Worm (Caenorhabditis elegans) whole organism, mixed stage, embryonic: ENCODE measurements around the gene scav-2.
A peak's percentile ranks its signal among the peaks of the same experiment; 100 is the strongest.

Experiments
- bed-3 ChIP-seq: fragments of 200-800 bp; sonication (Bioruptor generic); optimal IDR thresholded peaks from 3 replicates; lab custom pipeline; 2018; ENCODE audit warnings: mild to moderate bottlenecking, missing genetic modification characterization, moderate library complexity, missing compliant biosample characterization
- blmp-1 ChIP-seq: fragments of 150-350 bp; optimal IDR thresholded peaks from 2 replicates; lab custom pipeline; 2014; ENCODE audit warnings: missing biosample characterization, missing genetic modification characterization
- ceh-43 ChIP-seq: fragments of 200-800 bp; sonication (Bioruptor generic); optimal IDR thresholded peaks from 2 replicates; lab custom pipeline; 2018; ENCODE audit warnings: mild to moderate bottlenecking, missing genetic modification characterization, moderate library complexity, missing compliant biosample characterization
- ces-1 ChIP-seq: fragments of 150-350 bp; optimal IDR thresholded peaks from 2 replicates; lab custom pipeline; 2014; ENCODE audit warnings: missing biosample characterization, missing genetic modification reagents, missing genetic modification characterization
- cnd-1 ChIP-seq: fragments of 200-800 bp; sonication (Bioruptor generic); optimal IDR thresholded peaks from 2 replicates; lab custom pipeline; 2018; ENCODE audit warnings: mild to moderate bottlenecking, missing genetic modification characterization, missing compliant biosample characterization
- drap-1 ChIP-seq: fragments of 200-800 bp; sonication (Bioruptor generic); optimal IDR thresholded peaks from 3 replicates; lab custom pipeline; 2018; ENCODE audit warnings: mild to moderate bottlenecking, missing genetic modification characterization, missing compliant biosample characterization
- elt-1 ChIP-seq: sonication (generic microtip); optimal IDR thresholded peaks from 2 replicates; lab custom pipeline; 2017; ENCODE audit warnings: missing genetic modification characterization, mild to moderate bottlenecking, missing compliant biosample characterization, antibody characterized with exemption, moderate library complexity, borderline replicate concordance; ENCODE audit not compliant: insufficient read depth
- elt-3 ChIP-seq: fragments of 150-350 bp; optimal IDR thresholded peaks from 2 replicates; lab custom pipeline; 2014; ENCODE audit warnings: missing biosample characterization, missing genetic modification characterization
- flh-1 ChIP-seq: fragments of 200-800 bp; sonication (Bioruptor generic); optimal IDR thresholded peaks from 2 replicates; lab custom pipeline; 2018; ENCODE audit warnings: mild to moderate bottlenecking, missing genetic modification characterization, moderate library complexity, missing compliant biosample characterization
- ham-2 ChIP-seq: fragments of 200-800 bp; sonication (Bioruptor generic); optimal IDR thresholded peaks from 2 replicates; lab custom pipeline; 2018; ENCODE audit warnings: mild to moderate bottlenecking, missing genetic modification characterization, missing compliant biosample characterization
- lin-13 ChIP-seq: fragments of 150-350 bp; optimal IDR thresholded peaks from 2 replicates; lab custom pipeline; 2014; ENCODE audit warnings: missing biosample characterization, missing genetic modification characterization
- lin-32 ChIP-seq: fragments of 200-800 bp; sonication (Bioruptor generic); optimal IDR thresholded peaks from 2 replicates; lab custom pipeline; 2018; ENCODE audit warnings: mild to moderate bottlenecking, missing genetic modification characterization, missing compliant biosample characterization
- mep-1 ChIP-seq: fragments of 150-350 bp; optimal IDR thresholded peaks from 2 replicates; lab custom pipeline; 2017; ENCODE audit warnings: missing biosample characterization, missing genetic modification reagents, missing genetic modification characterization, inconsistent platforms
- mls-2 ChIP-seq: sonication (generic microtip); optimal IDR thresholded peaks from 2 replicates; lab custom pipeline; 2016; ENCODE audit warnings: mild to moderate bottlenecking, missing genetic modification characterization, moderate library complexity, missing compliant biosample characterization
- nhr-12 ChIP-seq: fragments of 150-350 bp; optimal IDR thresholded peaks from 2 replicates; lab custom pipeline; 2014; ENCODE audit warnings: missing biosample characterization, missing genetic modification characterization
- nhr-237 ChIP-seq: fragments of 150-350 bp; optimal IDR thresholded peaks from 2 replicates; lab custom pipeline; 2014; ENCODE audit warnings: missing biosample characterization, missing genetic modification characterization
- nhr-28 ChIP-seq: fragments of 150-350 bp; optimal IDR thresholded peaks from 2 replicates; lab custom pipeline; 2014; ENCODE audit warnings: missing biosample characterization, missing genetic modification characterization
- nhr-76 ChIP-seq: sonication (generic microtip); optimal IDR thresholded peaks from 2 replicates; lab custom pipeline; 2017; ENCODE audit warnings: missing biosample characterization, missing genetic modification characterization
- pha-4 ChIP-seq: fragments of 150-350 bp; optimal IDR thresholded peaks from 2 replicates; lab custom pipeline; 2018; ENCODE audit warnings: missing biosample characterization, missing genetic modification reagents, missing genetic modification characterization
- sem-2 ChIP-seq: fragments of 200-800 bp; sonication (Bioruptor generic); optimal IDR thresholded peaks from 2 replicates; lab custom pipeline; 2018; ENCODE audit warnings: mild to moderate bottlenecking, missing genetic modification characterization, missing compliant biosample characterization
- sptf-1 ChIP-seq: sonication (generic microtip); optimal IDR thresholded peaks from 2 replicates; lab custom pipeline; 2017; ENCODE audit warnings: mild to moderate bottlenecking, missing genetic modification characterization, moderate library complexity, missing compliant biosample characterization
- tbx-8 ChIP-seq: fragments of 200-800 bp; sonication (Bioruptor generic); optimal IDR thresholded peaks from 2 replicates; lab custom pipeline; 2018; ENCODE audit warnings: mild to moderate bottlenecking, missing genetic modification characterization, moderate library complexity, missing compliant biosample characterization
- unc-62 ChIP-seq: fragments of 150-350 bp; optimal IDR thresholded peaks from 2 replicates; lab custom pipeline; 2014; ENCODE audit warnings: missing biosample characterization, missing genetic modification reagents, missing genetic modification characterization
- zip-8 ChIP-seq: fragments of 150-350 bp; optimal IDR thresholded peaks from 2 replicates; lab custom pipeline; 2014; ENCODE audit warnings: missing biosample characterization, missing genetic modification characterization
- ztf-11 ChIP-seq: fragments of 150-350 bp; optimal IDR thresholded peaks from 2 replicates; lab custom pipeline; 2014; ENCODE audit warnings: missing biosample characterization, missing genetic modification characterization

The scav-2 gene

DNA sequence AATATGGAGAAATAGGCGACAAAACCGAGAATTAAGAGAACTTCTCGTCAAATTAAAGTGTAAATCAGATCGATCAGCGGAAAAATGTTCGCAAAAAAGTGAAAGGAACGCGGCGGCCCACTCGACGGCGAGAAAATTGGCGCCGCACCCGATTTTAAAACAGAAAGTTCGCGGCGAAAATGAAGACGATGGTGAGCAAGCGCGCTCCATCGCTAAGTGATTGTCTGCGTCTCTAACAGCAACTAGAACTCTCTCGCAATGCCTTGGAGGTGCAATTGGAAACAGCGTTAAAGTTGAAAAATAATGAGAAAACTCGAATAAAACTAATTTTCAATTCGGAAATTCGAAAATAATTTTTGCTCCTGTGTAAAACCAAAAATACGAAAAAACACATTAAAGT is 25.1 kb downstream of the scav-2 start (continued):
- TF ChIP-seq mls-2 (tag; lab: Kevin White, UChicago): no peak
- TF ChIP-seq pha-4: peak; percentile 33

DNA sequence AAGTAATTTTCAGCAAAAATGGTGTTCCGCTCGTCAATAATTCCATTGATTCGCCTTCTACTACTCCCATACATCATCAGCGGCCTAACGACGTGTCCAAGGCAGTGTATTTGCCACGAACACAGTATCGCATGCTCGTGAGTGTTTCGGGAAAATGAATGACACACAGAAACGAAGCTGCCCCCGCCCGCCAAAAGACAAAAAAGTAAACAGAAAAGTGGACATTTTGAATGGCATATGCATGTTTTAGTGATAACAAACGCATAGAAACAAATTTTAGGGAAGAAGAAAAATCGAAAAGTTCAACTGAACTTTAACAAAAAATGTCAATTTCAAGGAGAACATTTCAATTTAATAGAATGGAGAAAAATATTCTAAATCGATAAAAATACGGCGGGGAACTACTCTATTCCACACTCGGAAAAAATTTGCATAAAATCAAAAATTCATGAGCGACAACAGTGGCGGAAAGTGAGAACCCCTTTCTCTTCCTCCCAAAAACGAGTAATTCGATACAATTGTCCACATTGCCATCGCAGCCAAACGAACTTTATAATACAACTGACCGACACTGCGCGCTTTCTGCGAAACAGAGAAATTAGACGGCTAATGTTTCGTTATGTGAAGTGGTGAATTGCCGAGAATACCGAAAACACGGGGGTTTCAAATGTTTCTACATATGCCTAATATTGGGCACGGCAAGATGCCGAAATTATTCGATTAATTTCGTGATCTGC is 26.5 kb downstream of the scav-2 start:
- TF ChIP-seq ces-1 (peak; percentile 37), pha-4 (no peak), mep-1 (tag; lab: Kevin White, UChicago) (no peak)

DNA sequence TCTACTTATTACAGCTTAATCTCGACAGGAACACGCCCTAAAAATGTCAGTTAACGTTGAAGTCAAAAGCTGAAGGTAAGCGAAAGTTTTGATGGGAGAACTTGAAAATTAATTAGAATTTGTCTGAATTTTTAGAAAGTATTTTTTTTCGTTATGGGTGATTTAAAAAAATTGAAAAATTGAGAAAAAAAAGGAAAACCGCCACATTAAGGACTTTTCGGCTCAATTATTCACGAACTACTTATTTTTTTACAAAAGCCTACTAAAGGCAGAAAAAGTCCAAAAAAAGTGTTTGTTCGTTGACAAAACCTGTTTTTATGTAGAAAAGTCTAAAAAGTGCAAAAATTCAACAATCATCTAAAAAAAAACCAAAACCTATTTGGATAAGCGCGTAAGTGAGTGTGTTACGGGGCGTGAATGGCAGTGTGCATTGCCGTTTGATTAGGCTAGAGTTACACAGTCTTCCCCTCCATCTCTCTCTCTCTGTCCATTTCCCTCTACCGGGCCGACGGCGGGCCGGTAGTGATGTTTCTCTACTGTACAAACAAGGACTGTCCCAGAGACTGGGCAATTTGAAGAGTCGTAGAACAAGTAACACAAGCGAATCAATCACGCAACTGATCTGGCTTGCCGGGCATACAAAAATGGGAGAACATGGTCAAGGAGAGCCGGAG is 27.6 kb downstream of the scav-2 start, which contains the start of gene lron-13:
Gene lron-13, plus strand, starts transcription at position 15 of the 674 bp plus-strand sequence.
- TF ChIP-seq pha-4 (peak; percentile 43), nhr-28 (tag; lab: Kevin White, UChicago) (no peak)

DNA sequence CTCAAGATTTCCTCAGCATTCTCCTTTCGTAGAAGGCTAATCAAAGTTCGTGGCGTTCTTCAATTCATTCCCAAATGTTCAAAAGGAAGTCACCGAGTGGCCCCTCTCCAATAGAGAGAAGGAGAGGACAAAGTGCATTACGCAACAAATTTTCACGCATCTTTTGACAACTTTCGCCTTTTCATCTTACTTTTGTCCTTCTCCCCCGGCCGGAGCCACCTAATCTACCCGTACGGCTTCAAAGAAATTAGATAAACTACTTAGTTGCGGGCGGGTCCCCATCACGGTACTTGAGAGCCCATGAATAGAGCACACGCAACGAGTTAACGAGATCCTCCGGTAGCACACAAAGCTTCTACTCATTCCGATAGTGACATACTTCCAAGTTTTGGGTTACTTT is 28.4 kb downstream of the scav-2 start:
- TF ChIP-seq mep-1 (tag; lab: Kevin White, UChicago) (no peak), zip-8 (tag; lab: Kevin White, UChicago) (peak; percentile 10), ces-1 (peak; percentile 95)

DNA sequence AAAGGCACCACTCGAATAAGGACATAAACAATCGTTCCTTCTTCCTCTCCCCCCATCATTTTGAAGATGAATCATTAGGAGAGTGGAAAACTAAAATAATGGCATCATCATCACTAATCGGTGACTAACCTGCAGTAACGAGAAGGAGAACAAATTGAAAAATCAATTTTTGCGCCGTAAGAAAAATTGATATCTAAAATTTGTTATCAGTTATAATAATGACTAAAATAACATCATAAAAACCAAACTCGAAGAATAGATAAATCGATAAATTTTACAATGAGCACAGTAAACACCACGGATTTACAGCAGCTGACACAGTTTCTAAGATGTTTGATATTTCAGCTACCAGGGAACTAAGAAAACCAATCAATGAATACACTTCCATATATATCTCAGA is 28.9 kb downstream of the scav-2 start:
- no peak for TF ChIP-seq ceh-43 (GFP tag; lab: Kevin White, UChicago)
- no peak for TF ChIP-seq sem-2
- no peak for TF ChIP-seq cnd-1 (tag; lab: Kevin White, UChicago)

DNA sequence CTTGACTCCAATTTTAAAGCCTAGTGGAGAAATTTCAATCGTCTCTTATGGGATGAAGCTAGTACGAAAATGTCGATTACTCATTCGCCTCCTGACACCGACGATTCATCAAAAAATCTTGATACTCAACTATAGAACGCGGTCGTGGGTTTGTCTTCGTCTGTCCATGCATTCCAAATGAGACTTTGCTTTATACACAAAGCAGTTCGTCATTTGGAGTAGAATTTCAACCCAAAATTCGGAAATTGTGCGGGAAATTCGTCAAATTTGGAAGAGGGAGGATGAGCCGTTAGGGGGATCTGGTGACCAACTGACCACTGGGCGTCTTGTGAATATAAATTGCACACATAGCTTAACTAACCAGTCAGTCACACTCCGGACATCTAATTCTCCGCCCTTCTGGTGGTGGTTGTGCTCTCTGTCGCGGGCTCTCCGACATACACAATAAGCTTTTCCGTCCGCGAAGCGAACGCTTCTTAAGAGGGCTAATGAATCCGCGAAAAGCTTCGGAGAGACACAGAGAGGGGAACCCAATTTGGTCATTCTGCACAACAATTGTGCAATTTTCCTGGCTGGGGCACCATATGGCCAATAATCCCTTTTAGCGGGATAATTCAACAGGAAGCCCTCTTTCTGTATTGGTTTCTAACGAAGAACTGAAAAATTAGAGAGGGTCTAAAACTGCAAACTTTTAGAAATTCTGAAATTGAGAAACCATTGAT is 29.9 kb downstream of the scav-2 start:
- TF ChIP-seq bed-3 (GFP tag; lab: Kevin White, UChicago) (no peak), lin-32 (GFP tag; lab: Kevin White, UChicago) (peak; percentile 36), ces-1 (peak; percentile 97), sptf-1 (tag; lab: Kevin White, UChicago) (peak; percentile 63), cnd-1 (tag; lab: Kevin White, UChicago) (peak; percentile 67), mls-2 (tag; lab: Kevin White, UChicago) (peak; percentile 64), unc-62 (no peak)

DNA sequence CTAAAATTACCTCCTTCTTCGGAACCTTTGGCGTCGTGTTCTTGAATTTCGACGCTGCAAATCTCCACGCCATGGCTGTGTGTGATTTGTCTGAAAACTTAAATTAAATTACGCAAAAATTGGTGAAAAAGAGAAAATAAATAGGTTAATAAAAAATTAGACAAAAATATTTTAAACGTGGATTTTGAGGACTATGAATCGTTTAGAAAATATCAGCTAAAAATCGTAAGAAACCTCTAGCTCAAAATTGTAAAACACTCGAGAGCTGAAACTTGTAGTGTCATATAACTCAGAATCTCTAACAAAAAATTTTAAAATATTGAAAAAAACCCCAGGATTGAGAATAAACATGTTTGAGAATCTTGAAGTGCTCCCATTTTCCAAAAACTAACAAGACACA is 31.1 kb downstream of the scav-2 start, which contains the start of gene pod-1:
Gene pod-1, minus strand, starts transcription at position 101 of the 400 bp plus-strand sequence.
- no peak for TF ChIP-seq lin-13
- TF ChIP-seq mep-1 (tag; lab: Kevin White, UChicago): no peak
- no peak for TF ChIP-seq ham-2 (GFP tag; lab: Kevin White, UChicago)
- TF ChIP-seq ztf-11: no peak
- no peak for TF ChIP-seq zip-8 (tag; lab: Kevin White, UChicago)
- TF ChIP-seq ces-1: no peak
- TF ChIP-seq cnd-1 (tag; lab: Kevin White, UChicago): no peak
- no peak for TF ChIP-seq nhr-28 (tag; lab: Kevin White, UChicago)
- TF ChIP-seq sptf-1 (tag; lab: Kevin White, UChicago): no peak
- no peak for TF ChIP-seq elt-1
- no peak for TF ChIP-seq pha-4

DNA sequence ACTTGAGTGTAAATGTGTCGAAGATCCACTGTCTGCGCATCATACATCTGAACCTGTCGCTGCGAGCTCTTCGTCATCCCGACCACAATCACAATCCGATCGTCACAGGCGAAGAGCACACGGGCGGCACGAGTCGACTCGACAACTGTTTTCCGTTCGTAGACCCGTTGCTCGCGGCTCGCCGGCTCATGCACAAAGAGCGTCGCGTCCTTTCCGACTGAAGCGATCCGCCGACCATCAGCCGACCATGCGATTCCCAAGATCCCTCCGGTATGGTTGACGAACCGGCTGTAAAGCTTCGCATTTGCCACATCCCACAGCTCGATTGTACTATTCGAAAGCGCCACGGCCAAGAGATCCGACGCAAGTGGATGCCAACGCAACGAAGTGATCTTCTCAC is 36.7 kb downstream of the scav-2 start:
- TF ChIP-seq nhr-28 (tag; lab: Kevin White, UChicago): no peak
- no peak for TF ChIP-seq drap-1
- TF ChIP-seq mep-1 (tag; lab: Kevin White, UChicago): no peak
- no peak for TF ChIP-seq blmp-1 (tag; lab: Kevin White, UChicago)
- no peak for TF ChIP-seq nhr-12 (tag; lab: Kevin White, UChicago)
- TF ChIP-seq pha-4: no peak
- TF ChIP-seq sptf-1 (tag; lab: Kevin White, UChicago): no peak
- TF ChIP-seq ham-2 (GFP tag; lab: Kevin White, UChicago): no peak
- no peak for TF ChIP-seq flh-1 (GFP tag; lab: Kevin White, UChicago)
- no peak for TF ChIP-seq nhr-76
- TF ChIP-seq nhr-237 (tag; lab: Kevin White, UChicago): no peak
- TF ChIP-seq elt-3 (tag; lab: Kevin White, UChicago): no peak
- no peak for TF ChIP-seq mls-2 (tag; lab: Kevin White, UChicago)
- no peak for TF ChIP-seq unc-62
- TF ChIP-seq tbx-8 (GFP tag; lab: Kevin White, UChicago): no peak
